Worm (Caenorhabditis elegans): ENCODE results near the gene clp-10.

DNA sequence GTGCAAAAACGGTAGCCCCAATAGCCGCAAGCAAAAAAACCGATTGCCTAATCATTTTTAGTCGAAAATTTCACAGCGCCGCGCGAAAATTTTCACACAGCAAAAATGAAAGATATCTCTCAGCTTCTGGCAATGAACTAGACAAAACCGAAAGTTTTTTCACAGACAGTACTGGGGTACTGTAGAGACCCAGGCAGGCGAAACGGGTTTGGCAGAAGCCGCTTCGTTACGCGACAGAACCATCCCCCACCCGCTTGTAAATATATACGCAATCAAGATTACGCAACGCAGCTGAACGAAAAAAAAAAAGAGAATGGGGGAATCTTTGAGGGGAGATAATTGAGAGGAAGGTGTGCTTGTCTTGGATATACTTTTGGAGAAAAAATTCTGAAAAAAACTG, 18.5 kb downstream of the clp-10 start, which contains the start of gene H10E21.4:
- TF ChIP-seq nhr-71 (tag; optimal IDR thresholded peaks at IDR 0.05), result no peak
- TF ChIP-seq ama-1 (optimal IDR thresholded peaks at IDR 0.05), result no peak
- TF ChIP-seq hpl-2 (GFP tag; optimal IDR thresholded peaks at IDR 0.05), result no peak
- no peak for TF ChIP-seq nhr-84 (tag; optimal IDR thresholded peaks at IDR 0.05)
- TF ChIP-seq lin-15B (tag; optimal IDR thresholded peaks at IDR 0.05), result no peak
- TF ChIP-seq elt-2 (tag; optimal IDR thresholded peaks at IDR 0.05), result no peak
- no peak for TF ChIP-seq zag-1 (tag; optimal IDR thresholded peaks at IDR 0.05)
- TF ChIP-seq nhr-76 (tag; optimal IDR thresholded peaks at IDR 0.05), result no peak

Measured in whole organism, L1 larva.